Worm (Caenorhabditis elegans): Measurements from ENCODE around the gene F22E5.9.

DNA sequence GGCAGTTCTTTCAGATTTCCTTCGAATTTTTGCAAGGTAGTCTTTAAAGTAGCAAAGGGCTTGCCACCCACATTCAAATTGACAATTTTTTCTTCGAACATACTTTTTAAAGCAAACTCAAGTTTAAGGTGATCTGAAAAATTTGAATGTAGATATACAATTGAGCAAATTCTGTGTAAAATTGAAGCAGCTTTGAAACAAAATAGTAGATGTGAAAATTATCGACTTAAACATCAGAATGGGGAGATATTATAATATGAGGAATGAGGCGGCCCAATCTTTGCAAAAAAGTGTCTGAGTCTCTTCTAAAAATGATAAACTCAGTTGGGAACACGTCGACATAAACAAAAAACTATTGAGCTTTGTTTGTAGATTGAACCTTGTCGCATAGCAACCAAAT lies 6.3 kb downstream of the F22E5.9 start, which contains the start of gene F22E5.11:
- TF ChIP-seq C16A3.4 (tag; optimal IDR thresholded peaks at IDR 0.05) (no peak), hlh-4 (tag; optimal IDR thresholded peaks at IDR 0.05) (no peak), tbx-2 (tag; optimal IDR thresholded peaks at IDR 0.05) (no peak), ztf-11 (tag; optimal IDR thresholded peaks at IDR 0.05) (no peak), nhr-11 (tag; optimal IDR thresholded peaks at IDR 0.05) (no peak), swsn-7 (tag; optimal IDR thresholded peaks at IDR 0.05) (no peak), nhr-76 (tag; optimal IDR thresholded peaks at IDR 0.05) (no peak), nhr-237 (tag; optimal IDR thresholded peaks at IDR 0.05) (no peak)

Measured in whole organism, L1 larva.